Worm (Caenorhabditis elegans): Measurements from ENCODE around the gene pcp-5.

Gene pcp-5

ce11 chrIII:7891573-7892306 is 15.7 kb downstream of the pcp-5 start, which contains the start of the genes ZK688.5 and fahd-1 (continued):
- no peak for TF ChIP-seq nhr-10 (tag; optimal IDR thresholded peaks at IDR 0.05)
- no peak for TF ChIP-seq dmd-4 (tag; optimal IDR thresholded peaks at IDR 0.05)
- TF ChIP-seq mab-5 (tag; optimal IDR thresholded peaks at IDR 0.05), result no peak
- TF ChIP-seq unc-39 (tag; optimal IDR thresholded peaks at IDR 0.05), result no peak
- no peak for TF ChIP-seq mbf-1 (tag; optimal IDR thresholded peaks at IDR 0.05)
- TF ChIP-seq ztf-1 (GFP tag; conservative IDR thresholded peaks at IDR 0.05), result no peak
- no peak for TF ChIP-seq nhr-6 (tag; optimal IDR thresholded peaks at IDR 0.05)
- peak; percentile 67 for TF ChIP-seq sem-4 (tag; optimal IDR thresholded peaks at IDR 0.05)
- TF ChIP-seq egl-27 (tag; optimal IDR thresholded peaks at IDR 0.05), result peak; percentile 37
- no peak for TF ChIP-seq R02D3.7 (tag; optimal IDR thresholded peaks at IDR 0.05)
- TF ChIP-seq unc-62 (GFP tag; optimal IDR thresholded peaks at IDR 0.05), result no peak
- peak; percentile 52 to 80 for TF ChIP-seq mdl-1 (tag; optimal IDR thresholded peaks at IDR 0.05)
- TF ChIP-seq nhr-12 (tag; optimal IDR thresholded peaks at IDR 0.05), result no peak
- TF ChIP-seq skn-1 (tag; optimal IDR thresholded peaks at IDR 0.05), result no peak
- TF ChIP-seq nhr-77 (tag; optimal IDR thresholded peaks at IDR 0.05), result no peak
- peak; percentile 88 for TF ChIP-seq nhr-25 (tag; optimal IDR thresholded peaks at IDR 0.05)
- no peak for TF ChIP-seq peb-1 (tag; optimal IDR thresholded peaks at IDR 0.05)
- peak; percentile 47 for TF ChIP-seq snpc-4 (tag; optimal IDR thresholded peaks at IDR 0.05)
- no peak for TF ChIP-seq ZK546.5 (tag; optimal IDR thresholded peaks at IDR 0.05)

- TF ChIP-seq ama-1 (optimal IDR thresholded peaks at IDR 0.05) (no peak), dmd-4 (tag; optimal IDR thresholded peaks at IDR 0.05) (no peak)
These were observed 18.4 kb downstream of the pcp-5 start for ce11 chrIII:7889036-7889435.

ce11 chrIII:7884863-7885262 is 22.6 kb downstream of the pcp-5 start, which contains the start of gene ZK688.11:
Gene ZK688.11 (minus strand): TSS chrIII:7884963.
- no peak for TF ChIP-seq nhr-11 (tag; optimal IDR thresholded peaks at IDR 0.05)
- TF ChIP-seq mab-5 (tag; optimal IDR thresholded peaks at IDR 0.05), result no peak
- TF ChIP-seq nhr-23 (tag; optimal IDR thresholded peaks at IDR 0.05), result no peak
- TF ChIP-seq skn-1 (tag; optimal IDR thresholded peaks at IDR 0.05), result no peak

- TF ChIP-seq gmeb-1 (tag; optimal IDR thresholded peaks at IDR 0.05) (no peak), sma-3 (GFP tag; optimal IDR thresholded peaks at IDR 0.05) (no peak), nhr-11 (tag; optimal IDR thresholded peaks at IDR 0.05) (no peak), sma-9 (GFP tag; optimal IDR thresholded peaks at IDR 0.05) (no peak), sma-9 (tag; optimal IDR thresholded peaks at IDR 0.05) (no peak), fos-1 (tag; optimal IDR thresholded peaks at IDR 0.05) (no peak)
These were observed 24.5 kb downstream of the pcp-5 start, which contains the start of gene ZK688.9 for ce11 chrIII:7882900-7883299. Gene ZK688.9 (minus strand): TSS chrIII:7883000.

ce11 chrIII:7880132-7880715 is 27.2 kb downstream of the pcp-5 start:
- TF ChIP-seq C34F6.9 (tag; optimal IDR thresholded peaks at IDR 0.05) (peak; percentile 49), blmp-1 (tag; optimal IDR thresholded peaks at IDR 0.05; ENCODE audit: insufficient read depth) (no peak), mdl-1 (tag; optimal IDR thresholded peaks at IDR 0.05) (no peak), elt-1 (tag; optimal IDR thresholded peaks at IDR 0.05) (no peak), unc-55 (GFP tag; optimal IDR thresholded peaks at IDR 0.05) (no peak), nhr-25 (tag; optimal IDR thresholded peaks at IDR 0.05) (no peak), mab-5 (tag; optimal IDR thresholded peaks at IDR 0.05) (no peak), sma-9 (GFP tag; optimal IDR thresholded peaks at IDR 0.05) (peak; percentile 22), sma-9 (tag; optimal IDR thresholded peaks at IDR 0.05) (no peak), nhr-237 (tag; optimal IDR thresholded peaks at IDR 0.05) (no peak), lsy-2 (tag; optimal IDR thresholded peaks at IDR 0.05) (peak in 1 of 2 experiments; percentile 26), elt-3 (tag; optimal IDR thresholded peaks at IDR 0.05) (no peak), nhr-12 (tag; optimal IDR thresholded peaks at IDR 0.05) (no peak), nhr-129 (tag; optimal IDR thresholded peaks at IDR 0.05) (peak; percentile 77), sma-3 (GFP tag; optimal IDR thresholded peaks at IDR 0.05) (no peak), F13H6.1 (tag; optimal IDR thresholded peaks at IDR 0.05) (peak; percentile 46)
